Fruit fly (Drosophila melanogaster) S2 (cell line): Measurements from ENCODE around the gene gudu.

ENCODE experiments used
- CG8478 ChIP-seq: fragments of >200 bp; optimal IDR thresholded peaks from 2 replicates; lab custom pipeline; 2018
- CTCF ChIP-seq, 2 experiments: fragments of >200 bp; optimal IDR thresholded peaks; 2 replicates each; lab custom pipeline; 2018

- no peak for TF ChIP-seq CTCF (optimal IDR thresholded peaks at IDR 0.05; lab: Kevin White, UChicago)
- no peak for TF ChIP-seq CG8478 (lab: Kevin White, UChicago)
These were observed 22.3 kb downstream of the gudu start, which contains the start of gene CG15818 for dm6 chr2L:7410609-7411008.
